Fruit fly (Drosophila melanogaster) whole organism, embryonic: ENCODE results near the gene Nepl7.
A peak's percentile ranks its signal among the peaks of the same experiment; 100 is the strongest.

Experiments used
- CG10462 ChIP-seq: fragments of 200-800 bp; sonication (Bioruptor generic); optimal IDR thresholded peaks from 2 replicates; lab custom pipeline; 2016; ENCODE audit warnings: missing biosample characterization, missing genetic modification characterization
- CG11093 ChIP-seq: fragments of 200-800 bp; sonication (Bioruptor generic); IDR thresholded peaks from 3 replicates; pipeline ENCODE4 v1.3.6; 2022; ENCODE audit warnings: missing biosample characterization, missing genetic modification characterization
- CG12071 ChIP-seq: fragments of 200-800 bp; sonication (Bioruptor generic); optimal IDR thresholded peaks from 3 replicates; lab custom pipeline; 2018; ENCODE audit warnings: missing biosample characterization, mild to moderate bottlenecking, missing genetic modification characterization
- CG13287 ChIP-seq: fragments of 200-800 bp; sonication (Bioruptor generic); IDR thresholded peaks from 2 replicates; pipeline ENCODE4 v1.3.6; 2022; ENCODE audit warnings: missing biosample characterization, missing genetic modification characterization; ENCODE audit not compliant: partially characterized antibody
- CG13775 ChIP-seq: fragments of 200-800 bp; sonication (Bioruptor generic); optimal IDR thresholded peaks from 3 replicates; lab custom pipeline; 2017; ENCODE audit warnings: missing biosample characterization, mild to moderate bottlenecking, missing genetic modification characterization
- CG14050 ChIP-seq: fragments of 200-800 bp; sonication (Bioruptor generic); IDR thresholded peaks from 3 replicates; pipeline ENCODE4 v1.3.6; 2022; ENCODE audit warnings: missing biosample characterization, missing genetic modification characterization
- CG15601 ChIP-seq: fragments of 200-800 bp; sonication (Bioruptor generic); optimal IDR thresholded peaks from 3 replicates; lab custom pipeline; 2019; ENCODE audit warnings: missing biosample characterization, mild to moderate bottlenecking, missing genetic modification characterization, moderate library complexity
- CG17359 ChIP-seq: fragments of 200-800 bp; sonication (Bioruptor generic); optimal IDR thresholded peaks from 3 replicates; lab custom pipeline; 2018; ENCODE audit warnings: missing biosample characterization, mild to moderate bottlenecking, missing genetic modification characterization, moderate library complexity
- CG17361 ChIP-seq: fragments of 200-800 bp; sonication (Bioruptor generic); IDR thresholded peaks from 3 replicates; pipeline ENCODE4 v1.3.6; 2022; ENCODE audit warnings: missing biosample characterization, missing genetic modification characterization
- CG2202 ChIP-seq: fragments of 200-800 bp; sonication (Bioruptor generic); optimal IDR thresholded peaks from 2 replicates; lab custom pipeline; 2018; ENCODE audit warnings: missing biosample characterization, mild to moderate bottlenecking, missing genetic modification characterization
- CG2678 ChIP-seq: fragments of 200-800 bp; sonication (Bioruptor generic); optimal IDR thresholded peaks from 3 replicates; lab custom pipeline; 2019; ENCODE audit warnings: missing biosample characterization, mild to moderate bottlenecking, missing genetic modification characterization, moderate library complexity
- CG2875 ChIP-seq: fragments of 200-800 bp; sonication (Bioruptor generic); optimal IDR thresholded peaks from 2 replicates; lab custom pipeline; 2017; ENCODE audit warnings: missing biosample characterization, mild to moderate bottlenecking, missing genetic modification characterization, missing genetic modification reagents
- CG3847 ChIP-seq: fragments of 200-800 bp; sonication (Bioruptor generic); IDR thresholded peaks from 2 replicates; pipeline ENCODE4 v1.3.6; 2022; ENCODE audit warnings: missing biosample characterization, missing genetic modification characterization
- CG4328 ChIP-seq: fragments of 200-800 bp; sonication (Bioruptor generic); optimal IDR thresholded peaks from 3 replicates; lab custom pipeline; 2017; ENCODE audit warnings: missing biosample characterization, missing genetic modification reagents, missing genetic modification characterization
- CG6689 ChIP-seq: fragments of 200-800 bp; sonication (Bioruptor generic); IDR thresholded peaks from 2 replicates; pipeline ENCODE4 v1.3.6; 2022; ENCODE audit warnings: missing biosample characterization, missing genetic modification characterization
- CG7786 ChIP-seq: fragments of 200-800 bp; sonication (Bioruptor generic); optimal IDR thresholded peaks from 2 replicates; lab custom pipeline; 2016; ENCODE audit warnings: missing biosample characterization, missing genetic modification characterization
- CG7839 ChIP-seq: fragments of 200-800 bp; sonication (Bioruptor generic); optimal IDR thresholded peaks from 3 replicates; lab custom pipeline; 2018; ENCODE audit warnings: missing biosample characterization, mild to moderate bottlenecking, missing genetic modification characterization, moderate library complexity
- Camta ChIP-seq: fragments of 200-800 bp; sonication (Bioruptor generic); optimal IDR thresholded peaks from 2 replicates; lab custom pipeline; 2016; ENCODE audit warnings: missing biosample characterization, missing genetic modification characterization
- CkIIα-i1 ChIP-seq: fragments of 200-800 bp; sonication (Bioruptor generic); IDR thresholded peaks from 2 replicates; pipeline ENCODE4 v1.3.6; 2022; ENCODE audit warnings: missing biosample characterization, missing genetic modification characterization
- Drgx ChIP-seq: fragments of 200-800 bp; sonication (Bioruptor generic); IDR thresholded peaks from 2 replicates; pipeline ENCODE4 v1.3.6; 2022; ENCODE audit warnings: missing biosample characterization, missing genetic modification characterization
- Ets97D ChIP-seq: fragments of 200-800 bp; sonication (Bioruptor generic); optimal IDR thresholded peaks from 3 replicates; lab custom pipeline; 2016; ENCODE audit warnings: missing biosample characterization, missing genetic modification characterization
- Max ChIP-seq: fragments of 200-800 bp; sonication (Bioruptor generic); optimal IDR thresholded peaks from 2 replicates; lab custom pipeline; 2016; ENCODE audit warnings: missing biosample characterization, mild to moderate bottlenecking, missing genetic modification characterization
- Meics ChIP-seq: fragments of 200-800 bp; sonication (Bioruptor generic); optimal IDR thresholded peaks from 2 replicates; lab custom pipeline; 2017; ENCODE audit warnings: missing biosample characterization, mild to moderate bottlenecking, missing genetic modification characterization
- Mes4 ChIP-seq: fragments of 200-800 bp; sonication (Bioruptor generic); optimal IDR thresholded peaks from 2 replicates; lab custom pipeline; 2016; ENCODE audit warnings: missing biosample characterization, missing genetic modification characterization
- Mrtf ChIP-seq: fragments of 200-800 bp; sonication (Bioruptor generic); IDR thresholded peaks from 3 replicates; pipeline ENCODE4 v1.3.6; 2022; ENCODE audit warnings: missing biosample characterization, missing genetic modification characterization
- Poxn ChIP-seq: fragments of 200-800 bp; sonication (Bioruptor generic); IDR thresholded peaks from 2 replicates; pipeline ENCODE4 v1.3.6; 2022; ENCODE audit warnings: missing biosample characterization, missing genetic modification characterization
- Ravus ChIP-seq: fragments of 200-800 bp; sonication (Bioruptor generic); IDR thresholded peaks from 2 replicates; pipeline ENCODE4 v1.3.6; 2022; ENCODE audit warnings: missing biosample characterization, missing genetic modification characterization
- Side ChIP-seq: fragments of 200-800 bp; sonication (Bioruptor generic); optimal IDR thresholded peaks from 2 replicates; lab custom pipeline; 2016; ENCODE audit warnings: missing biosample characterization, missing genetic modification characterization
- TFAM ChIP-seq: fragments of 200-800 bp; sonication (Bioruptor generic); optimal IDR thresholded peaks from 2 replicates; lab custom pipeline; 2017; ENCODE audit warnings: missing biosample characterization, missing genetic modification characterization, inconsistent platforms
- abd-A ChIP-seq: fragments of 200-800 bp; sonication (Bioruptor generic); optimal IDR thresholded peaks from 3 replicates; lab custom pipeline; 2019; ENCODE audit warnings: missing biosample characterization, mild to moderate bottlenecking, missing genetic modification characterization, moderate library complexity
- bigmax ChIP-seq: fragments of 200-800 bp; sonication (Bioruptor generic); optimal IDR thresholded peaks from 2 replicates; lab custom pipeline; 2018; ENCODE audit warnings: missing biosample characterization, mild to moderate bottlenecking, missing genetic modification characterization
- bsh ChIP-seq, 2 experiments: fragments of 200-800 bp; sonication (Bioruptor generic); optimal IDR thresholded peaks; 2 replicates each; lab custom pipeline; 2017 to 2018; ENCODE audit warnings: mild to moderate bottlenecking in 2 of 2, missing biosample characterization in 2 of 2, missing genetic modification characterization in 2 of 2, moderate library complexity in 1 of 2
- crc ChIP-seq: fragments of 200-800 bp; sonication (Bioruptor generic); optimal IDR thresholded peaks from 2 replicates; lab custom pipeline; 2016; ENCODE audit warnings: missing biosample characterization, missing genetic modification characterization
- danr ChIP-seq: fragments of 200-800 bp; sonication (Bioruptor generic); IDR thresholded peaks from 2 replicates; pipeline ENCODE4 v1.3.6; 2022; ENCODE audit warnings: missing biosample characterization, missing genetic modification characterization
- dati ChIP-seq: fragments of 200-800 bp; sonication (Bioruptor generic); IDR thresholded peaks from 2 replicates; pipeline ENCODE4 v1.3.6; 2022; ENCODE audit warnings: missing biosample characterization, missing genetic modification characterization
- esg ChIP-seq: fragments of 200-800 bp; sonication (Bioruptor generic); conservative IDR thresholded peaks from 2 replicates; pipeline ENCODE4 v1.3.6; 2022; ENCODE audit warnings: missing biosample characterization, missing genetic modification characterization
- gsb ChIP-seq: fragments of 200-800 bp; sonication (Bioruptor generic); IDR thresholded peaks from 2 replicates; pipeline ENCODE4 v1.3.6; 2022; ENCODE audit warnings: missing biosample characterization, missing genetic modification characterization
- inv ChIP-seq: fragments of 200-800 bp; sonication (Bioruptor generic); IDR thresholded peaks from 2 replicates; pipeline ENCODE4 v1.3.6; 2022; ENCODE audit warnings: missing biosample characterization, missing genetic modification characterization; ENCODE audit not compliant: partially characterized antibody
- jumu ChIP-seq: fragments of 200-800 bp; sonication (Bioruptor generic); optimal IDR thresholded peaks from 3 replicates; lab custom pipeline; 2016; ENCODE audit warnings: missing biosample characterization, missing genetic modification characterization
- lov ChIP-seq, 2 experiments: fragments of 200-800 bp in 1 of 2; fragments of >200 bp in 1 of 2; sonication (Bioruptor generic) in 1 of 2; IDR thresholded peaks in 1 of 2; optimal IDR thresholded peaks in 1 of 2; 2 replicates in 1 of 2; 3 replicates in 1 of 2; pipeline versions ENCODE4 v1.3.6 to Lab custom; 2017 to 2022; ENCODE audit warnings: missing biosample characterization in 1 of 2, missing genetic modification characterization in 1 of 2
- luna ChIP-seq: fragments of 200-800 bp; sonication (Bioruptor generic); optimal IDR thresholded peaks from 2 replicates; lab custom pipeline; 2016; ENCODE audit warnings: missing biosample characterization, missing genetic modification characterization
- nerfin-2 ChIP-seq: fragments of 200-800 bp; sonication (Bioruptor generic); IDR thresholded peaks from 2 replicates; pipeline ENCODE4 v1.3.6; 2022; ENCODE audit warnings: missing biosample characterization, missing genetic modification characterization; ENCODE audit not compliant: partially characterized antibody
- oc ChIP-seq: fragments of 200-800 bp; sonication (Bioruptor generic); optimal IDR thresholded peaks from 2 replicates; lab custom pipeline; 2018; ENCODE audit warnings: missing biosample characterization, mild to moderate bottlenecking, missing genetic modification characterization, moderate library complexity
- org-1 ChIP-seq: fragments of 200-800 bp; sonication (Bioruptor generic); optimal IDR thresholded peaks from 2 replicates; lab custom pipeline; 2017; ENCODE audit warnings: missing biosample characterization, missing genetic modification characterization
- row ChIP-seq: fragments of 200-800 bp; sonication (Bioruptor generic); IDR thresholded peaks from 3 replicates; pipeline ENCODE4 v1.3.6; 2022; ENCODE audit warnings: missing biosample characterization, missing genetic modification characterization
- run ChIP-seq: fragments of 200-800 bp; sonication (Bioruptor generic); optimal IDR thresholded peaks from 3 replicates; lab custom pipeline; 2018; ENCODE audit warnings: missing biosample characterization, mild to moderate bottlenecking, missing genetic modification characterization
- slp2 ChIP-seq: fragments of 200-800 bp; sonication (Bioruptor generic); optimal IDR thresholded peaks from 2 replicates; lab custom pipeline; 2016; ENCODE audit warnings: missing biosample characterization, missing genetic modification characterization
- stwl ChIP-seq: fragments of 200-800 bp; sonication (Bioruptor generic); optimal IDR thresholded peaks from 3 replicates; lab custom pipeline; 2018; ENCODE audit warnings: missing biosample characterization, mild to moderate bottlenecking, missing genetic modification characterization, moderate library complexity
- tup ChIP-seq: fragments of 200-800 bp; sonication (Bioruptor generic); optimal IDR thresholded peaks from 2 replicates; lab custom pipeline; 2016; ENCODE audit warnings: missing biosample characterization, mild to moderate bottlenecking, missing genetic modification characterization, moderate library complexity
- unpg ChIP-seq: fragments of 200-800 bp; sonication (Bioruptor generic); optimal IDR thresholded peaks from 3 replicates; lab custom pipeline; 2018; ENCODE audit warnings: missing biosample characterization, mild to moderate bottlenecking, missing genetic modification characterization, moderate library complexity
- yki ChIP-seq: fragments of >200 bp; optimal IDR thresholded peaks from 3 replicates; lab custom pipeline; 2018

The Nepl7 gene

dm6 chr2L:12694823-12695420 is 25.4 kb upstream of the Nepl7 start, which contains the start of the genes IFT43 and PICK1 (continued):
- TF ChIP-seq lov (optimal IDR thresholded peaks at IDR 0.05; lab: Kevin White, UChicago) (no peak), lov (GFP tag; IDR thresholded peaks at IDR 0.05; lab: Robert Waterston, UW) (no peak), CG6689 (GFP tag; lab: Robert Waterston, UW) (no peak), gsb (GFP tag; lab: Robert Waterston, UW) (no peak), CG2202 (tag; lab: Kevin White, UChicago) (no peak), CG3847 (GFP tag; lab: Robert Waterston, UW) (0 out of 2 replicates have a peak, but pooled peaks have one; percentile 20), bigmax (no peak), CG7839 (tag; lab: Kevin White, UChicago) (no peak), unpg (GFP tag; lab: Kevin White, UChicago) (no peak), CG2875 (GFP tag; lab: Kevin White, UChicago) (no peak), slp2 (GFP tag; lab: Kevin White, UChicago) (no peak), TFAM (GFP tag; lab: Kevin White, UChicago) (no peak), CG2678 (tag; lab: Kevin White, UChicago) (no peak), org-1 (GFP tag; lab: Kevin White, UChicago) (no peak), run (tag; lab: Kevin White, UChicago) (no peak), tup (GFP tag; lab: Kevin White, UChicago) (no peak), CG17359 (no peak), CG4328 (GFP tag; lab: Kevin White, UChicago) (no peak), abd-A (no peak), bsh (GFP tag; optimal IDR thresholded peaks at IDR 0.05; lab: Kevin White, UChicago) (no peak), dati (GFP tag; lab: Robert Waterston, UW) (no peak), danr (GFP tag; lab: Robert Waterston, UW) (no peak), CG13287 (GFP tag; lab: Robert Waterston, UW) (peak; percentile 84), CG17361 (GFP tag; lab: Robert Waterston, UW) (no peak), stwl (tag; lab: Kevin White, UChicago) (peak; percentile 48), CG7786 (no peak), CkIIα-i1 (no peak), CG10462 (GFP tag; lab: Kevin White, UChicago) (no peak), Side (no peak), oc (tag; lab: Kevin White, UChicago) (no peak), Poxn (GFP tag; lab: Robert Waterston, UW) (no peak), CG14050 (GFP tag; lab: Robert Waterston, UW) (no peak), Meics (GFP tag; lab: Kevin White, UChicago) (no peak), CG15601 (tag; lab: Kevin White, UChicago) (no peak), Ets97D (GFP tag; lab: Kevin White, UChicago) (peak; percentile 25), Mes4 (GFP tag; lab: Kevin White, UChicago) (no peak), Camta (GFP tag; lab: Kevin White, UChicago) (no peak), luna (GFP tag; lab: Kevin White, UChicago) (no peak), Max (GFP tag; lab: Kevin White, UChicago) (no peak), yki (lab: Kevin White, UChicago) (no peak), Mrtf (GFP tag; lab: Robert Waterston, UW) (no peak), esg (GFP tag; lab: Robert Waterston, UW) (no peak), crc (GFP tag; lab: Kevin White, UChicago) (no peak), CG13775 (GFP tag; lab: Kevin White, UChicago) (no peak), CG11093 (GFP tag; lab: Robert Waterston, UW) (no peak), row (GFP tag; lab: Robert Waterston, UW) (peak; percentile 35; the same call in 1 of the 3 replicates), CG12071 (GFP tag; lab: Kevin White, UChicago) (no peak), nerfin-2 (GFP tag; lab: Robert Waterston, UW) (peak; percentile 59; the same call in 1 of the 2 replicates), inv (GFP tag; lab: Robert Waterston, UW) (peak; percentile 56), jumu (no peak), Ravus (GFP tag; lab: Robert Waterston, UW) (no peak), Drgx (GFP tag; lab: Robert Waterston, UW) (no peak)
